Fruit fly (Drosophila melanogaster) whole organism, embryonic: ENCODE data around the gene car.

Source experiments
- CG12155 ChIP-seq: fragments of 200-800 bp; sonication (Bioruptor generic); optimal IDR thresholded peaks from 3 replicates; lab custom pipeline; 2016; ENCODE audit warnings: missing biosample characterization, missing genetic modification characterization
- CG13624 ChIP-seq: fragments of 200-800 bp; sonication (Bioruptor generic); optimal IDR thresholded peaks from 2 replicates; lab custom pipeline; 2016; ENCODE audit warnings: missing biosample characterization, missing genetic modification characterization
- CG6175 ChIP-seq: fragments of 200-800 bp; sonication (Bioruptor generic); IDR thresholded peaks from 3 replicates; pipeline ENCODE4 v1.3.6; 2022; ENCODE audit warnings: missing biosample characterization, missing genetic modification characterization
- CG7745 ChIP-seq: fragments of 200-800 bp; sonication (Bioruptor generic); optimal IDR thresholded peaks from 2 replicates; lab custom pipeline; 2018; ENCODE audit warnings: missing biosample characterization, mild to moderate bottlenecking, missing genetic modification characterization, moderate library complexity
- NfI ChIP-seq: fragments of 200-800 bp; sonication (Bioruptor generic); optimal IDR thresholded peaks from 3 replicates; lab custom pipeline; 2018; ENCODE audit warnings: missing biosample characterization, mild to moderate bottlenecking, missing genetic modification characterization, moderate library complexity
- Rx ChIP-seq: fragments of 200-800 bp; sonication (Bioruptor generic); IDR thresholded peaks from 2 replicates; pipeline ENCODE4 v1.3.6; 2022; ENCODE audit warnings: missing biosample characterization, missing genetic modification characterization
- Xrp1 ChIP-seq: fragments of 200-800 bp; sonication (Bioruptor generic); IDR thresholded peaks from 2 replicates; pipeline ENCODE4 v1.3.6; 2022; ENCODE audit warnings: missing biosample characterization, missing genetic modification characterization
- ase ChIP-seq: fragments of 200-800 bp; sonication (Bioruptor generic); IDR thresholded peaks from 3 replicates; pipeline ENCODE4 v1.3.6; 2022; ENCODE audit warnings: missing biosample characterization, missing genetic modification characterization
- vfl ChIP-seq: fragments of 200-800 bp; sonication (Bioruptor generic); optimal IDR thresholded peaks from 2 replicates; lab custom pipeline; 2016; ENCODE audit warnings: missing biosample characterization, missing genetic modification characterization

dm6 chrX:19565714-19566316 is at the start of gene car, which contains the start of gene Grip84:
- peak; percentile 62 for TF ChIP-seq CG12155
- TF ChIP-seq CG13624 (GFP tag; lab: Kevin White, UChicago): peak; percentile 28
- no peak for TF ChIP-seq CG6175 (GFP tag; lab: Robert Waterston, UW)
- TF ChIP-seq CG7745: no peak
- no peak for TF ChIP-seq ase (GFP tag; lab: Robert Waterston, UW)
- TF ChIP-seq vfl (GFP tag; lab: Kevin White, UChicago): no peak
- TF ChIP-seq Rx (GFP tag; lab: Robert Waterston, UW): no peak
- peak; percentile 66 for TF ChIP-seq Xrp1 (GFP tag; lab: Robert Waterston, UW)
- peak; percentile 68 for TF ChIP-seq NfI (GFP tag; lab: Kevin White, UChicago)
